Worm (Caenorhabditis elegans): ENCODE results near the gene nphp-1.

- TF ChIP-seq snpc-4 (tag; optimal IDR thresholded peaks at IDR 0.05) (no peak), unc-39 (tag; optimal IDR thresholded peaks at IDR 0.05) (no peak), drap-1 (GFP tag; optimal IDR thresholded peaks at IDR 0.05) (no peak), nhr-76 (tag; optimal IDR thresholded peaks at IDR 0.05) (no peak), lsy-2 (tag; optimal IDR thresholded peaks at IDR 0.05) (no peak), nhr-12 (tag; optimal IDR thresholded peaks at IDR 0.05) (no peak), nhr-237 (tag; optimal IDR thresholded peaks at IDR 0.05) (no peak)
These were observed 1.5 kb upstream of the nphp-1 start for ce11 chrII:10653559-10653958.
